Fruit fly (Drosophila melanogaster) whole organism, embryonic: ENCODE measurements around the gene CG8119.

Experiments used
- BtbVII ChIP-seq: fragments of 200-800 bp; sonication (Bioruptor generic); optimal IDR thresholded peaks from 3 replicates; lab custom pipeline; 2017; ENCODE audit warnings: missing biosample characterization, mild to moderate bottlenecking, missing genetic modification characterization
- CG10209 ChIP-seq: fragments of 200-800 bp; sonication (Bioruptor generic); optimal IDR thresholded peaks from 3 replicates; lab custom pipeline; 2017; ENCODE audit warnings: missing biosample characterization, mild to moderate bottlenecking, missing genetic modification characterization, missing genetic modification reagents
- CG10431 ChIP-seq: fragments of 200-800 bp; sonication (Bioruptor generic); optimal IDR thresholded peaks from 3 replicates; lab custom pipeline; 2018; ENCODE audit warnings: missing biosample characterization, mild to moderate bottlenecking, missing genetic modification characterization
- CG10543 ChIP-seq: fragments of 200-800 bp; sonication (Bioruptor generic); optimal IDR thresholded peaks from 3 replicates; lab custom pipeline; 2017; ENCODE audit warnings: missing biosample characterization, mild to moderate bottlenecking, missing genetic modification characterization, moderate library complexity
- CG11247 ChIP-seq: fragments of 200-800 bp; sonication (Bioruptor generic); IDR thresholded peaks from 2 replicates; pipeline ENCODE4 v1.3.6; 2022; ENCODE audit warnings: missing biosample characterization, missing genetic modification characterization
- CG11696 ChIP-seq: fragments of 200-800 bp; sonication (Bioruptor generic); IDR thresholded peaks from 2 replicates; pipeline ENCODE4 v1.3.6; 2022; ENCODE audit warnings: missing biosample characterization, missing genetic modification characterization
- CG12104 ChIP-seq: fragments of 200-800 bp; sonication (Bioruptor generic); optimal IDR thresholded peaks from 3 replicates; lab custom pipeline; 2016; ENCODE audit warnings: missing biosample characterization, missing genetic modification characterization
- CG12769 ChIP-seq: fragments of 200-800 bp; sonication (Bioruptor generic); optimal IDR thresholded peaks from 2 replicates; lab custom pipeline; 2019; ENCODE audit warnings: missing biosample characterization, mild to moderate bottlenecking, missing genetic modification characterization, moderate library complexity
- CG13123 ChIP-seq: fragments of 200-800 bp; sonication (Bioruptor generic); optimal IDR thresholded peaks from 2 replicates; lab custom pipeline; 2016; ENCODE audit warnings: missing biosample characterization, missing genetic modification characterization
- CG14014 ChIP-seq: fragments of 200-800 bp; sonication (Bioruptor generic); IDR thresholded peaks from 2 replicates; pipeline ENCODE4 v1.3.6; 2022; ENCODE audit warnings: missing biosample characterization, missing genetic modification characterization
- CG1529 ChIP-seq: fragments of 200-800 bp; sonication (Bioruptor generic); optimal IDR thresholded peaks from 3 replicates; lab custom pipeline; 2018; ENCODE audit warnings: missing biosample characterization, missing genetic modification characterization
- CG16779 ChIP-seq: fragments of 200-800 bp; sonication (Bioruptor generic); IDR thresholded peaks from 2 replicates; pipeline ENCODE4 v1.3.6; 2022; ENCODE audit warnings: missing biosample characterization, missing genetic modification characterization
- CG17328 ChIP-seq: fragments of 200-800 bp; sonication (Bioruptor generic); IDR thresholded peaks from 2 replicates; pipeline ENCODE4 v1.3.6; 2022; ENCODE audit warnings: missing biosample characterization, missing genetic modification characterization
- CG17802 ChIP-seq: fragments of 200-800 bp; sonication (Bioruptor generic); optimal IDR thresholded peaks from 2 replicates; lab custom pipeline; 2018; ENCODE audit warnings: missing biosample characterization, mild to moderate bottlenecking, missing genetic modification characterization, moderate library complexity
- CG17912 ChIP-seq: fragments of 200-800 bp; sonication (Bioruptor generic); optimal IDR thresholded peaks from 2 replicates; lab custom pipeline; 2018; ENCODE audit warnings: missing biosample characterization, mild to moderate bottlenecking, missing genetic modification characterization
- CG1792 ChIP-seq: fragments of 200-800 bp; sonication (Bioruptor generic); optimal IDR thresholded peaks from 2 replicates; lab custom pipeline; 2016; ENCODE audit warnings: missing biosample characterization, missing genetic modification characterization
- CG2889 ChIP-seq: fragments of 200-800 bp; sonication (Bioruptor generic); IDR thresholded peaks from 3 replicates; pipeline ENCODE4 v1.3.6; 2022; ENCODE audit warnings: missing biosample characterization, missing genetic modification characterization
- CG31365 ChIP-seq: fragments of 200-800 bp; sonication (Bioruptor generic); optimal IDR thresholded peaks from 2 replicates; lab custom pipeline; 2018; ENCODE audit warnings: missing biosample characterization, mild to moderate bottlenecking, missing genetic modification characterization
- CG4730 ChIP-seq: fragments of 200-800 bp; sonication (Bioruptor generic); IDR thresholded peaks from 2 replicates; pipeline ENCODE4 v1.3.6; 2022; ENCODE audit warnings: missing biosample characterization, missing genetic modification characterization
- CG6654 ChIP-seq: fragments of 200-800 bp; sonication (Bioruptor generic); optimal IDR thresholded peaks from 2 replicates; lab custom pipeline; 2017; ENCODE audit warnings: missing biosample characterization, mild to moderate bottlenecking, missing genetic modification characterization
- CG7745 ChIP-seq: fragments of 200-800 bp; sonication (Bioruptor generic); optimal IDR thresholded peaks from 2 replicates; lab custom pipeline; 2018; ENCODE audit warnings: missing biosample characterization, mild to moderate bottlenecking, missing genetic modification characterization, moderate library complexity
- CG9817 ChIP-seq: fragments of 200-800 bp; sonication (Bioruptor generic); optimal IDR thresholded peaks from 2 replicates; lab custom pipeline; 2018; ENCODE audit warnings: missing biosample characterization, mild to moderate bottlenecking, missing genetic modification characterization, moderate library complexity
- Doc3 ChIP-seq: fragments of 200-800 bp; sonication (Bioruptor generic); IDR thresholded peaks from 3 replicates; pipeline ENCODE4 v1.3.6; 2022; ENCODE audit warnings: missing biosample characterization, missing genetic modification characterization; ENCODE audit not compliant: partially characterized antibody
- Ets65A ChIP-seq: fragments of 200-800 bp; sonication (Bioruptor generic); peaks from one replicate; lab custom pipeline; 2016; ENCODE audit warnings: missing biosample characterization, missing genetic modification characterization
- Lhr ChIP-seq: fragments of 200-800 bp; sonication (Bioruptor generic); optimal IDR thresholded peaks from 3 replicates; lab custom pipeline; 2017; ENCODE audit warnings: mild to moderate bottlenecking, missing biosample characterization, missing genetic modification reagents, missing genetic modification characterization
- MTF-1 ChIP-seq: fragments of 200-800 bp; sonication (Bioruptor generic); optimal IDR thresholded peaks from 2 replicates; lab custom pipeline; 2018; ENCODE audit warnings: missing biosample characterization, mild to moderate bottlenecking, missing genetic modification characterization, borderline replicate concordance
- Nf-YB ChIP-seq: fragments of 200-800 bp; sonication (Bioruptor generic); optimal IDR thresholded peaks from 3 replicates; lab custom pipeline; 2019; ENCODE audit warnings: missing biosample characterization, mild to moderate bottlenecking, missing genetic modification characterization, moderate library complexity
- Nf-YC ChIP-seq: fragments of 200-800 bp; optimal IDR thresholded peaks from 3 replicates; lab custom pipeline; 2019; ENCODE audit warnings: missing biosample characterization, mild to moderate bottlenecking, missing genetic modification characterization, moderate library complexity
- Side ChIP-seq: fragments of 200-800 bp; sonication (Bioruptor generic); optimal IDR thresholded peaks from 2 replicates; lab custom pipeline; 2016; ENCODE audit warnings: missing biosample characterization, missing genetic modification characterization
- Sox100B ChIP-seq: fragments of 200-800 bp; sonication (Bioruptor generic); optimal IDR thresholded peaks from 3 replicates; lab custom pipeline; 2018; ENCODE audit warnings: missing biosample characterization, mild to moderate bottlenecking, missing genetic modification characterization
- Sox102F ChIP-seq: fragments of 200-800 bp; sonication (Bioruptor generic); optimal IDR thresholded peaks from 2 replicates; lab custom pipeline; 2018; ENCODE audit warnings: missing biosample characterization, mild to moderate bottlenecking, missing genetic modification characterization, moderate library complexity
- Xrp1 ChIP-seq: fragments of 200-800 bp; sonication (Bioruptor generic); IDR thresholded peaks from 2 replicates; pipeline ENCODE4 v1.3.6; 2022; ENCODE audit warnings: missing biosample characterization, missing genetic modification characterization
- amos ChIP-seq: fragments of 200-800 bp; sonication (Bioruptor generic); IDR thresholded peaks from 2 replicates; pipeline ENCODE4 v1.3.6; 2022; ENCODE audit warnings: missing biosample characterization, missing genetic modification characterization; ENCODE audit not compliant: partially characterized antibody
- bigmax ChIP-seq: fragments of 200-800 bp; sonication (Bioruptor generic); optimal IDR thresholded peaks from 2 replicates; lab custom pipeline; 2018; ENCODE audit warnings: missing biosample characterization, mild to moderate bottlenecking, missing genetic modification characterization
- chif ChIP-seq, 2 experiments: fragments of 200-800 bp; sonication (Bioruptor generic); optimal IDR thresholded peaks; 3 replicates each; lab custom pipeline; 2016; ENCODE audit warnings: missing biosample characterization in 2 of 2, missing genetic modification characterization in 2 of 2
- cwo ChIP-seq: fragments of 200-800 bp; sonication (Bioruptor generic); optimal IDR thresholded peaks from 3 replicates; lab custom pipeline; 2017; ENCODE audit warnings: missing biosample characterization, missing genetic modification characterization, mild to moderate bottlenecking, moderate library complexity, missing genetic modification reagents
- dysf ChIP-seq: fragments of 200-800 bp; sonication (Bioruptor generic); IDR thresholded peaks from 3 replicates; pipeline ENCODE4 v1.3.6; 2022; ENCODE audit warnings: missing biosample characterization, missing genetic modification characterization
- esg ChIP-seq: fragments of 200-800 bp; sonication (Bioruptor generic); conservative IDR thresholded peaks from 2 replicates; pipeline ENCODE4 v1.3.6; 2022; ENCODE audit warnings: missing biosample characterization, missing genetic modification characterization
- hbn ChIP-seq: fragments of 200-800 bp; sonication (Bioruptor generic); IDR thresholded peaks from 2 replicates; pipeline ENCODE4 v1.3.6; 2022; ENCODE audit warnings: missing biosample characterization, missing genetic modification characterization; ENCODE audit not compliant: partially characterized antibody
- hkb ChIP-seq, 2 experiments: fragments of 200-800 bp in 1 of 2; fragments of >200 bp in 1 of 2; sonication (Bioruptor generic) in 1 of 2; IDR thresholded peaks in 1 of 2; optimal IDR thresholded peaks in 1 of 2; 2 replicates each; pipeline versions ENCODE4 v1.3.6 to Lab custom; 2017 to 2022; ENCODE audit warnings: missing biosample characterization in 1 of 2, missing genetic modification characterization in 1 of 2
- jigr1 ChIP-seq: fragments of 200-800 bp; sonication (Bioruptor generic); IDR thresholded peaks from 3 replicates; pipeline ENCODE4 v1.3.6; 2022; ENCODE audit warnings: missing biosample characterization, missing genetic modification characterization
- mld ChIP-seq: fragments of 200-800 bp; sonication (Bioruptor generic); IDR thresholded peaks from 3 replicates; pipeline ENCODE4 v1.3.6; 2022; ENCODE audit warnings: missing biosample characterization, missing genetic modification characterization; ENCODE audit not compliant: partially characterized antibody
- nerfin-2 ChIP-seq: fragments of 200-800 bp; sonication (Bioruptor generic); IDR thresholded peaks from 2 replicates; pipeline ENCODE4 v1.3.6; 2022; ENCODE audit warnings: missing biosample characterization, missing genetic modification characterization; ENCODE audit not compliant: partially characterized antibody
- ranshi ChIP-seq: fragments of 200-800 bp; sonication (Bioruptor generic); IDR thresholded peaks from 2 replicates; pipeline ENCODE4 v1.3.6; 2022; ENCODE audit warnings: missing biosample characterization, missing genetic modification characterization
- sisA ChIP-seq: fragments of 200-800 bp; sonication (Bioruptor generic); IDR thresholded peaks from 2 replicates; pipeline ENCODE4 v1.3.6; 2022; ENCODE audit warnings: missing biosample characterization, missing genetic modification characterization
- slp2 ChIP-seq: fragments of 200-800 bp; sonication (Bioruptor generic); optimal IDR thresholded peaks from 2 replicates; lab custom pipeline; 2016; ENCODE audit warnings: missing biosample characterization, missing genetic modification characterization
- tin ChIP-seq: fragments of 200-800 bp; sonication (Bioruptor generic); optimal IDR thresholded peaks from 3 replicates; lab custom pipeline; 2016; ENCODE audit warnings: missing biosample characterization, missing genetic modification characterization
- tll ChIP-seq, 2 experiments: fragments of 200-800 bp in 1 of 2; fragments of >200 bp in 1 of 2; sonication (Bioruptor generic) in 1 of 2; optimal IDR thresholded peaks; 2 replicates each; lab custom pipeline; 2017 to 2019; ENCODE audit warnings: missing biosample characterization in 2 of 2, missing genetic modification characterization in 2 of 2, mild to moderate bottlenecking in 1 of 2, moderate library complexity in 1 of 2
- tx ChIP-seq: fragments of 200-800 bp; sonication (Bioruptor generic); optimal IDR thresholded peaks from 2 replicates; lab custom pipeline; 2016; ENCODE audit warnings: missing biosample characterization, missing genetic modification characterization

CG8119 gene

DNA sequence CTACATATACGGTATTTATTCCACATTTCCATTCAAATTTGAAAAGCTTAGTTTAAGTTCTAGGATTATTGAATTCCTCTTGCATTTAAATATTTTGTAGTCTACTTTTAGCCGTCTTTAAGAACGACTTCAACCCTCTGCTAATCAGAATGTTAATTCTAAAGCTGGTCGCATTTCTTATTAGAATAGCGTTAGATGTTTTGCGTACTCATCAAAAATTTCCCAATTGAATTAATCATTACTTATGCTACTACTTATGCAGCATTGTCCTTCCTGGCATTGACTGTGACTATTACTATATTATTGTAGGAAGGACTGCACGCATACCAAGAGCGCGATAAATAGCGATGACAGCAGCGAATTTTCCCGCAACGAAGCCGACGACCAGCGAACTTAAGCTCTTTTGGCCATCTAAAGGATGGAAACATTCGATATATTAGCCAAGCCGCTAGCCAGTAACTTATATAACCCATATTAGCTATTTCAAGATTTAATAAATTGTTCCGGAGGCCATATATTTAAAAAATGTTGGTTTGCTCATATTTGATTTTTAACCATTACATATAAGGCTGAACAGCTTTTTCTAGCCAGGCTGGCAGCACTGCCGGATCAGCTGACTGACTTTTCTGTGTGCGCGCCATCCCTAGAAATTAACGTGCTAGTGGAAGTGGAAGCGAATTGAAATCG, 34.6 kb downstream of the CG8119 start, which contains the start of gene CG8128 (continued):
- TF ChIP-seq CG16779, result no peak
- TF ChIP-seq cwo (GFP tag; lab: Kevin White, UChicago), result no peak
- no peak for TF ChIP-seq nerfin-2 (GFP tag; lab: Robert Waterston, UW)
- TF ChIP-seq amos, result no peak; the same call in 1 of the 2 replicates
- TF ChIP-seq CG17802, result no peak
- TF ChIP-seq sisA (GFP tag; lab: Robert Waterston, UW), result 0 out of 2 replicates have a peak, but pooled peaks have one; percentile 9
- TF ChIP-seq tll (GFP tag; optimal IDR thresholded peaks at IDR 0.05; lab: Kevin White, UChicago), result peak; percentile 26 to 88
- TF ChIP-seq CG17912, result no peak
- TF ChIP-seq CG1792 (GFP tag; lab: Kevin White, UChicago), result no peak
- no peak for TF ChIP-seq slp2 (GFP tag; lab: Kevin White, UChicago)
- TF ChIP-seq CG1529, result no peak
- TF ChIP-seq CG7745 (tag; lab: Kevin White, UChicago), result no peak
- no peak for TF ChIP-seq CG31365 (tag; lab: Kevin White, UChicago)
- TF ChIP-seq Xrp1 (GFP tag; lab: Robert Waterston, UW), result no peak
- no peak for TF ChIP-seq chif (GFP tag; optimal IDR thresholded peaks at IDR 0.05; lab: Kevin White, UChicago)
- TF ChIP-seq Lhr, result no peak
- peak; percentile 60 for TF ChIP-seq hkb (optimal IDR thresholded peaks at IDR 0.05; lab: Kevin White, UChicago)
- no peak for TF ChIP-seq hkb (GFP tag; IDR thresholded peaks at IDR 0.05; lab: Robert Waterston, UW)
- TF ChIP-seq CG4730 (GFP tag; lab: Robert Waterston, UW), result no peak
- TF ChIP-seq Nf-YB (GFP tag; lab: Kevin White, UChicago), result no peak
- TF ChIP-seq Ets65A (GFP tag; lab: Kevin White, UChicago), result peak; percentile 56
- no peak for TF ChIP-seq CG10543
- no peak for TF ChIP-seq Nf-YC (tag; lab: Kevin White, UChicago)
- TF ChIP-seq CG12104 (GFP tag; lab: Kevin White, UChicago), result no peak
- no peak for TF ChIP-seq jigr1 (GFP tag; lab: Robert Waterston, UW)
- TF ChIP-seq Sox102F, result no peak
- TF ChIP-seq tin (GFP tag; lab: Kevin White, UChicago), result no peak
- TF ChIP-seq hbn (GFP tag; lab: Robert Waterston, UW), result no peak
- TF ChIP-seq mld (GFP tag; lab: Robert Waterston, UW), result no peak
- TF ChIP-seq Doc3 (GFP tag; lab: Robert Waterston, UW), result no peak
- TF ChIP-seq CG17328 (GFP tag; lab: Robert Waterston, UW), result no peak
- peak; percentile 15; the same call in 1 of the 2 replicates for TF ChIP-seq esg (GFP tag; lab: Robert Waterston, UW)
- no peak for TF ChIP-seq CG6654 (GFP tag; lab: Kevin White, UChicago)
- no peak for TF ChIP-seq CG13123 (GFP tag; lab: Kevin White, UChicago)
- TF ChIP-seq tx (GFP tag; lab: Kevin White, UChicago), result no peak
- no peak for TF ChIP-seq CG14014
- no peak for TF ChIP-seq CG10431 (GFP tag; lab: Kevin White, UChicago)
- TF ChIP-seq BtbVII, result no peak
- TF ChIP-seq CG10209 (GFP tag; lab: Kevin White, UChicago), result no peak
- TF ChIP-seq CG11247 (GFP tag; lab: Robert Waterston, UW), result no peak
- TF ChIP-seq CG2889 (GFP tag; lab: Robert Waterston, UW), result no peak
- TF ChIP-seq Sox100B (GFP tag; lab: Kevin White, UChicago), result no peak
- no peak for TF ChIP-seq CG9817 (tag; lab: Kevin White, UChicago)
- no peak for TF ChIP-seq ranshi
- no peak for TF ChIP-seq CG11696 (GFP tag; lab: Robert Waterston, UW)
- 0 out of 3 replicates have a peak, but pooled peaks have one; percentile 6 for TF ChIP-seq dysf (GFP tag; lab: Robert Waterston, UW)
- TF ChIP-seq MTF-1, result no peak
- no peak for TF ChIP-seq bigmax (GFP tag; lab: Kevin White, UChicago)
- no peak for TF ChIP-seq Side
- no peak for TF ChIP-seq CG12769 (tag; lab: Kevin White, UChicago)
